Fruit fly (Drosophila melanogaster) whole organism, embryonic: ENCODE results near the gene ACXB.

Experiments
- CG17612 ChIP-seq: fragments of 200-800 bp; sonication (Bioruptor generic); IDR thresholded peaks from 2 replicates; pipeline ENCODE4 v1.3.6; 2022; ENCODE audit warnings: missing biosample characterization, missing genetic modification characterization
- CG2678 ChIP-seq: fragments of 200-800 bp; sonication (Bioruptor generic); optimal IDR thresholded peaks from 3 replicates; lab custom pipeline; 2019; ENCODE audit warnings: missing biosample characterization, mild to moderate bottlenecking, missing genetic modification characterization, moderate library complexity
- CG7556 ChIP-seq: fragments of 200-800 bp; sonication (Bioruptor generic); optimal IDR thresholded peaks from 2 replicates; lab custom pipeline; 2017; ENCODE audit warnings: missing biosample characterization, mild to moderate bottlenecking, missing genetic modification characterization
- NFAT ChIP-seq: fragments of 200-800 bp; sonication (Bioruptor generic); IDR thresholded peaks from 2 replicates; pipeline ENCODE4 v1.3.6; 2022; ENCODE audit warnings: missing biosample characterization, missing genetic modification characterization
- Nf-YC ChIP-seq: fragments of 200-800 bp; optimal IDR thresholded peaks from 3 replicates; lab custom pipeline; 2019; ENCODE audit warnings: missing biosample characterization, mild to moderate bottlenecking, missing genetic modification characterization, moderate library complexity
- NfI ChIP-seq: fragments of 200-800 bp; sonication (Bioruptor generic); optimal IDR thresholded peaks from 3 replicates; lab custom pipeline; 2018; ENCODE audit warnings: missing biosample characterization, mild to moderate bottlenecking, missing genetic modification characterization, moderate library complexity
- fd96Cb ChIP-seq: fragments of 200-800 bp; sonication (Bioruptor generic); optimal IDR thresholded peaks from 2 replicates; lab custom pipeline; 2018; ENCODE audit warnings: missing biosample characterization, mild to moderate bottlenecking, missing genetic modification characterization, moderate library complexity
- row ChIP-seq: fragments of 200-800 bp; sonication (Bioruptor generic); IDR thresholded peaks from 3 replicates; pipeline ENCODE4 v1.3.6; 2022; ENCODE audit warnings: missing biosample characterization, missing genetic modification characterization

DNA sequence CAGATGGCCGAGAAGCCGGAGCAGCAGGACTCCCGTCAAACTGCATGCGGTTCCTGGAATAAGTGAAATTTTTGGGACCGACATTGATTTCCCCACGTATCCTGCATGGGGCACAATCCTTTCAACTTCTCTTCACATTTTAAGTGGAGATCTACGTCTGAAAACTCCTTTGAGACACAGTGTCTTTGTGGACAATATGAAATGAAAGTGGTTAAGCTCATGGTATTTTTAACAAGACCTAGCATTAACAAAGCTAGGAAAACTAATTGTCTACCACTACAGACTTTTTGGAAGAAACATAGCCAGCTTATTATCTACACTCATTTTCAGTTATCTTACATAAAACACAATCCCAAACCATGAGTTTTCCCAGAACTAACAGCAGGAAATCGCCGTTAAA, 4.4 kb upstream of the ACXB start, which contains the start of gene ACXC:
- TF ChIP-seq Nf-YC (tag; lab: Kevin White, UChicago) (no peak), fd96Cb (no peak), CG2678 (no peak), CG7556 (no peak), NfI (GFP tag; lab: Kevin White, UChicago) (no peak), CG17612 (GFP tag; lab: Robert Waterston, UW) (no peak), NFAT (GFP tag; lab: Robert Waterston, UW) (no peak), row (GFP tag; lab: Robert Waterston, UW) (no peak)
